Fruit fly (Drosophila melanogaster) whole organism, embryonic: Measurements from ENCODE around the gene rictor.

Experiments
- ATbp ChIP-seq: fragments of 200-800 bp; sonication (Bioruptor generic); optimal IDR thresholded peaks from 2 replicates; lab custom pipeline; 2017; ENCODE audit warnings: missing biosample characterization, mild to moderate bottlenecking, missing genetic modification characterization, missing genetic modification reagents
- Ada2b ChIP-seq: fragments of 200-800 bp; sonication (Bioruptor generic); IDR thresholded peaks from 2 replicates; pipeline ENCODE4 v1.3.6; 2022; ENCODE audit warnings: missing biosample characterization, missing genetic modification characterization
- Antp ChIP-seq: fragments of 200-800 bp; sonication (Bioruptor generic); optimal IDR thresholded peaks from 3 replicates; lab custom pipeline; 2016; ENCODE audit warnings: missing biosample characterization, missing genetic modification characterization
- CG10321 ChIP-seq: fragments of 200-800 bp; sonication (Bioruptor generic); IDR thresholded peaks from 2 replicates; pipeline ENCODE4 v1.3.6; 2022; ENCODE audit warnings: missing biosample characterization, missing genetic modification characterization
- CG10543 ChIP-seq: fragments of 200-800 bp; sonication (Bioruptor generic); optimal IDR thresholded peaks from 3 replicates; lab custom pipeline; 2017; ENCODE audit warnings: missing biosample characterization, mild to moderate bottlenecking, missing genetic modification characterization, moderate library complexity
- CG11504 ChIP-seq: fragments of 200-800 bp; sonication (Bioruptor generic); optimal IDR thresholded peaks from 3 replicates; lab custom pipeline; 2019; ENCODE audit warnings: missing biosample characterization, mild to moderate bottlenecking, missing genetic modification characterization, moderate library complexity
- CG16815 ChIP-seq: fragments of 200-800 bp; sonication (Bioruptor generic); optimal IDR thresholded peaks from 3 replicates; lab custom pipeline; 2017; ENCODE audit warnings: missing biosample characterization, mild to moderate bottlenecking, missing genetic modification characterization
- CG17568 ChIP-seq: fragments of 200-800 bp; sonication (Bioruptor generic); optimal IDR thresholded peaks from 2 replicates; lab custom pipeline; 2018; ENCODE audit warnings: missing biosample characterization, mild to moderate bottlenecking, missing genetic modification characterization, moderate library complexity
- CG18476 ChIP-seq: fragments of 200-800 bp; sonication (Bioruptor generic); optimal IDR thresholded peaks from 2 replicates; lab custom pipeline; 2016; ENCODE audit warnings: missing biosample characterization, mild to moderate bottlenecking, missing genetic modification characterization
- CG2199 ChIP-seq: fragments of 200-800 bp; sonication (Bioruptor generic); IDR thresholded peaks from 3 replicates; pipeline ENCODE4 v1.3.6; 2022; ENCODE audit warnings: missing biosample characterization, missing genetic modification characterization
- CG3163 ChIP-seq: fragments of 200-800 bp; sonication (Bioruptor generic); optimal IDR thresholded peaks from 3 replicates; lab custom pipeline; 2016; ENCODE audit warnings: missing biosample characterization, missing genetic modification characterization
- CG4854 ChIP-seq: fragments of 200-800 bp; sonication (Bioruptor generic); optimal IDR thresholded peaks from 2 replicates; lab custom pipeline; 2016; ENCODE audit warnings: missing biosample characterization, missing genetic modification characterization, inconsistent platforms
- CG6854 ChIP-seq: fragments of 200-800 bp; sonication (Bioruptor generic); optimal IDR thresholded peaks from 3 replicates; lab custom pipeline; 2017; ENCODE audit warnings: missing biosample characterization, mild to moderate bottlenecking, missing genetic modification characterization
- CG7786 ChIP-seq: fragments of 200-800 bp; sonication (Bioruptor generic); optimal IDR thresholded peaks from 2 replicates; lab custom pipeline; 2016; ENCODE audit warnings: missing biosample characterization, missing genetic modification characterization
- CG8765 ChIP-seq: fragments of 200-800 bp; sonication (Bioruptor generic); IDR thresholded peaks from 2 replicates; pipeline ENCODE4 v1.3.6; 2022; ENCODE audit warnings: missing biosample characterization, missing genetic modification characterization
- CG9932 ChIP-seq: fragments of 200-800 bp; sonication (Bioruptor generic); IDR thresholded peaks from 2 replicates; pipeline ENCODE4 v1.3.6; 2022; ENCODE audit warnings: missing biosample characterization, missing genetic modification characterization
- H15 ChIP-seq: fragments of 200-800 bp; sonication (Bioruptor generic); IDR thresholded peaks from 3 replicates; pipeline ENCODE4 v1.3.6; 2022; ENCODE audit warnings: missing biosample characterization, missing genetic modification characterization
- HHEX ChIP-seq: fragments of 200-800 bp; sonication (Bioruptor generic); optimal IDR thresholded peaks from 3 replicates; lab custom pipeline; 2017; ENCODE audit warnings: missing biosample characterization, mild to moderate bottlenecking, missing genetic modification characterization, missing genetic modification reagents
- Hand ChIP-seq: fragments of 200-800 bp; sonication (Bioruptor generic); optimal IDR thresholded peaks from 2 replicates; lab custom pipeline; 2017; ENCODE audit warnings: mild to moderate bottlenecking, missing biosample characterization, missing genetic modification reagents, missing genetic modification characterization
- Hr39 ChIP-seq: fragments of >200 bp; optimal IDR thresholded peaks from 2 replicates; lab custom pipeline; 2017
- Med ChIP-seq: fragments of 200-800 bp; sonication (Bioruptor generic); peaks from one replicate; lab custom pipeline; 2016; ENCODE audit warnings: missing biosample characterization, missing genetic modification characterization, mild to moderate bottlenecking, inconsistent platforms, moderate library complexity
- Myb ChIP-seq: fragments of 200-800 bp; sonication (Bioruptor generic); optimal IDR thresholded peaks from 2 replicates; lab custom pipeline; 2016; ENCODE audit warnings: missing biosample characterization, missing genetic modification characterization
- NfI ChIP-seq: fragments of 200-800 bp; sonication (Bioruptor generic); optimal IDR thresholded peaks from 3 replicates; lab custom pipeline; 2018; ENCODE audit warnings: missing biosample characterization, mild to moderate bottlenecking, missing genetic modification characterization, moderate library complexity
- Six4 ChIP-seq: fragments of 200-800 bp; sonication (Bioruptor generic); optimal IDR thresholded peaks from 2 replicates; lab custom pipeline; 2016; ENCODE audit warnings: missing biosample characterization, missing genetic modification characterization
- Sox102F ChIP-seq: fragments of 200-800 bp; sonication (Bioruptor generic); optimal IDR thresholded peaks from 2 replicates; lab custom pipeline; 2018; ENCODE audit warnings: missing biosample characterization, mild to moderate bottlenecking, missing genetic modification characterization, moderate library complexity
- Ssrp ChIP-seq: fragments of 200-800 bp; sonication (Bioruptor generic); optimal IDR thresholded peaks from 2 replicates; lab custom pipeline; 2018; ENCODE audit warnings: missing biosample characterization, mild to moderate bottlenecking, missing genetic modification characterization, moderate library complexity
- aop ChIP-seq: fragments of 200-800 bp; sonication (Bioruptor generic); IDR thresholded peaks from 2 replicates; pipeline ENCODE4 v1.3.6; 2022; ENCODE audit warnings: missing biosample characterization, missing genetic modification characterization
- bcd ChIP-seq: fragments of 200-800 bp; sonication (Bioruptor generic); optimal IDR thresholded peaks from 2 replicates; lab custom pipeline; 2017; ENCODE audit warnings: missing biosample characterization, mild to moderate bottlenecking, missing genetic modification characterization
- bigmax ChIP-seq: fragments of 200-800 bp; sonication (Bioruptor generic); optimal IDR thresholded peaks from 2 replicates; lab custom pipeline; 2018; ENCODE audit warnings: missing biosample characterization, mild to moderate bottlenecking, missing genetic modification characterization
- crc ChIP-seq: fragments of 200-800 bp; sonication (Bioruptor generic); optimal IDR thresholded peaks from 2 replicates; lab custom pipeline; 2016; ENCODE audit warnings: missing biosample characterization, missing genetic modification characterization
- ftz-f1 ChIP-seq: fragments of 200-800 bp; sonication (Bioruptor generic); optimal IDR thresholded peaks from 2 replicates; lab custom pipeline; 2016; ENCODE audit warnings: missing biosample characterization, missing genetic modification characterization
- gcm ChIP-seq: fragments of 200-800 bp; sonication (Bioruptor generic); optimal IDR thresholded peaks from 2 replicates; lab custom pipeline; 2019; ENCODE audit warnings: missing biosample characterization, mild to moderate bottlenecking, missing genetic modification characterization, moderate library complexity
- gsb-n ChIP-seq: fragments of 200-800 bp; sonication (Bioruptor generic); optimal IDR thresholded peaks from 3 replicates; lab custom pipeline; 2018; ENCODE audit warnings: missing biosample characterization, mild to moderate bottlenecking, missing genetic modification characterization
- her ChIP-seq: fragments of 200-800 bp; sonication (Bioruptor generic); optimal IDR thresholded peaks from 2 replicates; lab custom pipeline; 2016; ENCODE audit warnings: missing biosample characterization, missing genetic modification characterization
- hkb ChIP-seq, 2 experiments: fragments of 200-800 bp in 1 of 2; fragments of >200 bp in 1 of 2; sonication (Bioruptor generic) in 1 of 2; IDR thresholded peaks in 1 of 2; optimal IDR thresholded peaks in 1 of 2; 2 replicates each; pipeline versions ENCODE4 v1.3.6 to Lab custom; 2017 to 2022; ENCODE audit warnings: missing biosample characterization in 1 of 2, missing genetic modification characterization in 1 of 2
- nmo ChIP-seq: fragments of 200-800 bp; sonication (Bioruptor generic); optimal IDR thresholded peaks from 2 replicates; lab custom pipeline; 2018; ENCODE audit warnings: missing biosample characterization, mild to moderate bottlenecking, missing genetic modification characterization, moderate library complexity
- oc ChIP-seq: fragments of 200-800 bp; sonication (Bioruptor generic); optimal IDR thresholded peaks from 2 replicates; lab custom pipeline; 2018; ENCODE audit warnings: missing biosample characterization, mild to moderate bottlenecking, missing genetic modification characterization, moderate library complexity
- pros ChIP-seq: fragments of 200-800 bp; sonication (Bioruptor generic); optimal IDR thresholded peaks from 3 replicates; lab custom pipeline; 2019; ENCODE audit warnings: missing biosample characterization, mild to moderate bottlenecking, missing genetic modification characterization, moderate library complexity
- row ChIP-seq: fragments of 200-800 bp; sonication (Bioruptor generic); IDR thresholded peaks from 3 replicates; pipeline ENCODE4 v1.3.6; 2022; ENCODE audit warnings: missing biosample characterization, missing genetic modification characterization
- run ChIP-seq: fragments of 200-800 bp; sonication (Bioruptor generic); optimal IDR thresholded peaks from 3 replicates; lab custom pipeline; 2018; ENCODE audit warnings: missing biosample characterization, mild to moderate bottlenecking, missing genetic modification characterization
- unpg ChIP-seq: fragments of 200-800 bp; sonication (Bioruptor generic); optimal IDR thresholded peaks from 3 replicates; lab custom pipeline; 2018; ENCODE audit warnings: missing biosample characterization, mild to moderate bottlenecking, missing genetic modification characterization, moderate library complexity
- usp ChIP-seq: fragments of >200 bp; optimal IDR thresholded peaks from 2 replicates; lab custom pipeline; 2017; ENCODE audit warnings: missing biosample characterization, missing genetic modification characterization
- zfh1 ChIP-seq: fragments of 200-800 bp; sonication (Bioruptor generic); IDR thresholded peaks from 3 replicates; pipeline ENCODE4 v1.3.6; 2022; ENCODE audit warnings: missing biosample characterization, missing genetic modification characterization

Gene rictor

dm6 chrX:19281271-19281670, 20.2 kb upstream of the rictor start (continued):
- TF ChIP-seq CG8765 (GFP tag; lab: Robert Waterston, UW) (no peak), CG9932 (GFP tag; lab: Robert Waterston, UW) (peak; percentile 34; the same call in 1 of the 2 replicates), bcd (GFP tag; lab: Kevin White, UChicago) (peak; percentile 40), CG10321 (no peak), Antp (GFP tag; lab: Kevin White, UChicago) (no peak), gcm (GFP tag; lab: Kevin White, UChicago) (no peak), her (GFP tag; lab: Kevin White, UChicago) (no peak), NfI (peak; percentile 25), CG7786 (GFP tag; lab: Kevin White, UChicago) (no peak), Ssrp (no peak), Med (peak; percentile 75), CG18476 (GFP tag; lab: Kevin White, UChicago) (no peak), Hand (GFP tag; lab: Kevin White, UChicago) (no peak), Ada2b (peak; percentile 27; the same call in 1 of the 2 replicates), CG4854 (GFP tag; lab: Kevin White, UChicago) (no peak), CG16815 (no peak), Six4 (GFP tag; lab: Kevin White, UChicago) (no peak), pros (GFP tag; lab: Kevin White, UChicago) (no peak), oc (tag; lab: Kevin White, UChicago) (no peak), Sox102F (GFP tag; lab: Kevin White, UChicago) (no peak), hkb (optimal IDR thresholded peaks at IDR 0.05; lab: Kevin White, UChicago) (no peak), hkb (GFP tag; IDR thresholded peaks at IDR 0.05; lab: Robert Waterston, UW) (0 out of 2 replicates have a peak, but pooled peaks have one; percentile 34), run (tag; lab: Kevin White, UChicago) (no peak), Myb (GFP tag; lab: Kevin White, UChicago) (no peak), gsb-n (tag; lab: Kevin White, UChicago) (no peak), row (GFP tag; lab: Robert Waterston, UW) (no peak), zfh1 (GFP tag; lab: Robert Waterston, UW) (peak; percentile 50; the same call in 1 of the 3 replicates), usp (no peak), CG17568 (GFP tag; lab: Kevin White, UChicago) (no peak), CG6854 (GFP tag; lab: Kevin White, UChicago) (no peak), Hr39 (no peak), crc (GFP tag; lab: Kevin White, UChicago) (no peak), CG10543 (GFP tag; lab: Kevin White, UChicago) (no peak), bigmax (GFP tag; lab: Kevin White, UChicago) (no peak), unpg (GFP tag; lab: Kevin White, UChicago) (peak; percentile 53), CG2199 (GFP tag; lab: Robert Waterston, UW) (no peak), H15 (GFP tag; lab: Robert Waterston, UW) (no peak), aop (no peak), ftz-f1 (GFP tag; lab: Kevin White, UChicago) (no peak), HHEX (GFP tag; lab: Kevin White, UChicago) (peak; percentile 45), CG11504 (tag; lab: Kevin White, UChicago) (no peak), ATbp (GFP tag; lab: Kevin White, UChicago) (peak; percentile 32), nmo (GFP tag; lab: Kevin White, UChicago) (no peak), CG3163 (GFP tag; lab: Kevin White, UChicago) (no peak)
